Worm (Caenorhabditis elegans) whole organism, L2 larva: ENCODE data around the gene F10E9.4.
A peak's percentile ranks its signal among the peaks of the same experiment; 100 is the strongest.

Experiments used
- C34F6.9 ChIP-seq: fragments of 150-350 bp; optimal IDR thresholded peaks from 2 replicates; lab custom pipeline; 2014; ENCODE audit warnings: missing biosample characterization, missing genetic modification characterization
- F13H6.1 ChIP-seq: sonication (generic microtip); optimal IDR thresholded peaks from 2 replicates; lab custom pipeline; 2016; ENCODE audit warnings: missing genetic modification characterization, missing compliant biosample characterization
- R02D3.7 ChIP-seq: fragments of 150-350 bp; optimal IDR thresholded peaks from 2 replicates; lab custom pipeline; 2014; ENCODE audit warnings: missing biosample characterization, missing genetic modification characterization
- Y55F3AM.14 ChIP-seq: fragments of 200-800 bp; sonication (Bioruptor generic); optimal IDR thresholded peaks from 2 replicates; lab custom pipeline; 2018; ENCODE audit warnings: mild to moderate bottlenecking, missing genetic modification characterization, missing compliant biosample characterization
- aly-2 ChIP-seq: fragments of 150-350 bp; optimal IDR thresholded peaks from 2 replicates; lab custom pipeline; 2014; ENCODE audit warnings: missing biosample characterization, missing genetic modification characterization
- ama-1 ChIP-seq: fragments of 150-350 bp; optimal IDR thresholded peaks from 2 replicates; lab custom pipeline; 2018; ENCODE audit warnings: inconsistent platforms
- blmp-1 ChIP-seq: sonication (generic microtip); optimal IDR thresholded peaks from 2 replicates; lab custom pipeline; 2017; ENCODE audit warnings: missing genetic modification characterization, mild to moderate bottlenecking, missing compliant biosample characterization, antibody characterized with exemption, moderate library complexity; ENCODE audit not compliant: insufficient read depth
- ceh-82 ChIP-seq: fragments of 150-350 bp; optimal IDR thresholded peaks from 2 replicates; lab custom pipeline; 2014; ENCODE audit warnings: missing biosample characterization, missing genetic modification characterization
- crh-2 ChIP-seq: sonication (generic microtip); optimal IDR thresholded peaks from 2 replicates; lab custom pipeline; 2017; ENCODE audit warnings: missing biosample characterization, missing genetic modification characterization
- dmd-4 ChIP-seq: sonication (generic microtip); optimal IDR thresholded peaks from 2 replicates; lab custom pipeline; 2017; ENCODE audit warnings: missing biosample characterization, missing genetic modification characterization
- egl-27 ChIP-seq: sonication (generic microtip); optimal IDR thresholded peaks from 3 replicates; lab custom pipeline; 2017; ENCODE audit warnings: missing biosample characterization, missing genetic modification reagents, missing genetic modification characterization
- elt-1 ChIP-seq: fragments of 150-350 bp; optimal IDR thresholded peaks from 2 replicates; lab custom pipeline; 2014; ENCODE audit warnings: missing biosample characterization, missing genetic modification characterization
- fos-1 ChIP-seq: fragments of 150-350 bp; optimal IDR thresholded peaks from 2 replicates; lab custom pipeline; 2014; ENCODE audit warnings: missing biosample characterization, missing genetic modification characterization
- gmeb-1 ChIP-seq: fragments of 150-350 bp; optimal IDR thresholded peaks from 2 replicates; lab custom pipeline; 2014; ENCODE audit warnings: missing biosample characterization, missing genetic modification characterization
- lin-11 ChIP-seq: fragments of 150-350 bp; sonication (generic microtip); optimal IDR thresholded peaks from 2 replicates; lab custom pipeline; 2014; ENCODE audit warnings: missing biosample characterization, missing genetic modification characterization, inconsistent platforms, mixed read lengths
- lin-39 ChIP-seq: fragments of 150-350 bp; optimal IDR thresholded peaks from 2 replicates; lab custom pipeline; 2014; ENCODE audit warnings: missing biosample characterization, missing genetic modification reagents, missing genetic modification characterization
- lsy-2 ChIP-seq, 2 experiments: fragments of 150-350 bp in 1 of 2; sonication (generic microtip) in 1 of 2; optimal IDR thresholded peaks; 2 replicates each; lab custom pipeline; 2014 to 2017; ENCODE audit warnings: missing biosample characterization in 2 of 2, missing genetic modification characterization in 2 of 2
- mbf-1 ChIP-seq: sonication (generic microtip); optimal IDR thresholded peaks from 2 replicates; lab custom pipeline; 2017; ENCODE audit warnings: missing biosample characterization, missing genetic modification characterization
- mdl-1 ChIP-seq, 2 experiments: fragments of 150-350 bp in 1 of 2; sonication (generic microtip) in 1 of 2; optimal IDR thresholded peaks; 2 replicates each; lab custom pipeline; 2017; ENCODE audit warnings: missing biosample characterization in 2 of 2, missing genetic modification characterization in 2 of 2
- nhr-10 ChIP-seq: sonication (generic microtip); optimal IDR thresholded peaks from 2 replicates; lab custom pipeline; 2017; ENCODE audit warnings: missing biosample characterization, missing genetic modification characterization
- nhr-11 ChIP-seq: fragments of 150-350 bp; optimal IDR thresholded peaks from 2 replicates; lab custom pipeline; 2014; ENCODE audit warnings: missing biosample characterization, missing genetic modification characterization
- nhr-12 ChIP-seq: fragments of 150-350 bp; optimal IDR thresholded peaks from 2 replicates; lab custom pipeline; 2014; ENCODE audit warnings: missing biosample characterization, missing genetic modification characterization
- nhr-21 ChIP-seq: fragments of 150-350 bp; optimal IDR thresholded peaks from 2 replicates; lab custom pipeline; 2014; ENCODE audit warnings: missing biosample characterization, missing genetic modification characterization
- nhr-23 ChIP-seq: fragments of 150-350 bp; optimal IDR thresholded peaks from 2 replicates; lab custom pipeline; 2014; ENCODE audit warnings: missing biosample characterization, missing genetic modification reagents, missing genetic modification characterization
- nhr-237 ChIP-seq: fragments of 150-350 bp; optimal IDR thresholded peaks from 2 replicates; lab custom pipeline; 2014; ENCODE audit warnings: missing biosample characterization, missing genetic modification characterization
- nhr-25 ChIP-seq: fragments of 150-350 bp; sonication (generic microtip); optimal IDR thresholded peaks from 3 replicates; lab custom pipeline; 2014; ENCODE audit warnings: missing biosample characterization, missing genetic modification characterization
- nhr-77 ChIP-seq: fragments of 150-350 bp; optimal IDR thresholded peaks from 2 replicates; lab custom pipeline; 2014; ENCODE audit warnings: missing biosample characterization, missing genetic modification characterization
- sem-4 ChIP-seq: fragments of 150-350 bp; optimal IDR thresholded peaks from 2 replicates; lab custom pipeline; 2014; ENCODE audit warnings: missing biosample characterization, missing genetic modification reagents, missing genetic modification characterization
- skn-1 ChIP-seq: sonication (generic microtip); optimal IDR thresholded peaks from 2 replicates; lab custom pipeline; 2017; ENCODE audit warnings: missing biosample characterization, missing genetic modification characterization
- sma-9 ChIP-seq, 2 experiments: fragments of 150-350 bp in 1 of 2; sonication (generic microtip) in 1 of 2; optimal IDR thresholded peaks; 2 replicates each; lab custom pipeline; 2014 to 2016; ENCODE audit warnings: missing genetic modification characterization in 2 of 2, mild to moderate bottlenecking in 1 of 2, missing biosample characterization in 1 of 2, missing compliant biosample characterization in 1 of 2, missing genetic modification reagents in 1 of 2, moderate library complexity in 1 of 2
- snpc-4 ChIP-seq: fragments of 150-350 bp; optimal IDR thresholded peaks from 2 replicates; lab custom pipeline; 2014; ENCODE audit warnings: missing biosample characterization, missing genetic modification characterization
- unc-55 ChIP-seq: fragments of 150-350 bp; sonication (generic microtip); optimal IDR thresholded peaks from 3 replicates; lab custom pipeline; 2014; ENCODE audit warnings: missing biosample characterization, missing genetic modification reagents, missing genetic modification characterization
- unc-62 ChIP-seq: fragments of 150-350 bp; optimal IDR thresholded peaks from 2 replicates; lab custom pipeline; 2014; ENCODE audit warnings: missing biosample characterization, missing genetic modification reagents, missing genetic modification characterization
- zag-1 ChIP-seq: fragments of 150-350 bp; optimal IDR thresholded peaks from 2 replicates; lab custom pipeline; 2014; ENCODE audit warnings: missing biosample characterization, missing genetic modification characterization

F10E9.4 gene

DNA sequence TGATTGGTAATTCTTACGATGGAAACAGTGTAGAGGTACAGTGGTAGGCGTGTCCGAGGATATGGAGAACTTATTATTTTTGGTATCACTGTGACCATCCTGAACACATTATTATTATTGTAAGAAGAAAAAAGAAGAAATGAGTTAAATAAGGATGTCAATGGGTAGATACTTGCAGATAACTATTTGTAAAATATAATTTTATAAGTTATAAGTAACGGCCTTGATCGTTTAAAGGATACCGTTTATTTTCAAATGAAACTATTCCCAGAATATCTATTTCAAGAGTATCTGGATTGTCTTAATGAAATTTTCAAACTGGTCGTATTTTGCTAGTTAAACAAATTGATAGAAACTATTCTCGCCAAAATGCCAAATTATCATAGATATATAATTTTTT is 11.8 kb downstream of the F10E9.4 start, which contains the start of gene F10E9.10:
Gene F10E9.10 (minus strand): TSS at position 101 of the 400 bp plus-strand sequence.
- TF ChIP-seq nhr-237 (tag; lab: Kevin White, UChicago) (no peak), dmd-4 (tag; lab: Kevin White, UChicago) (no peak), nhr-21 (no peak), ceh-82 (tag; lab: Kevin White, UChicago) (no peak), crh-2 (tag; lab: Kevin White, UChicago) (no peak), ama-1 (lab: Kevin White, UChicago) (no peak), nhr-23 (tag; lab: Kevin White, UChicago) (no peak), C34F6.9 (tag; lab: Kevin White, UChicago) (no peak), mbf-1 (tag; lab: Kevin White, UChicago) (no peak), egl-27 (no peak), gmeb-1 (tag; lab: Kevin White, UChicago) (no peak), lin-39 (tag; lab: Kevin White, UChicago) (no peak), sem-4 (tag; lab: Kevin White, UChicago) (no peak), skn-1 (tag; lab: Kevin White, UChicago) (no peak), snpc-4 (tag; lab: Kevin White, UChicago) (no peak), zag-1 (tag; lab: Kevin White, UChicago) (no peak), nhr-10 (tag; lab: Kevin White, UChicago) (no peak)
- TF ChIP-seq, all 48 proteins: peak for 0

DNA sequence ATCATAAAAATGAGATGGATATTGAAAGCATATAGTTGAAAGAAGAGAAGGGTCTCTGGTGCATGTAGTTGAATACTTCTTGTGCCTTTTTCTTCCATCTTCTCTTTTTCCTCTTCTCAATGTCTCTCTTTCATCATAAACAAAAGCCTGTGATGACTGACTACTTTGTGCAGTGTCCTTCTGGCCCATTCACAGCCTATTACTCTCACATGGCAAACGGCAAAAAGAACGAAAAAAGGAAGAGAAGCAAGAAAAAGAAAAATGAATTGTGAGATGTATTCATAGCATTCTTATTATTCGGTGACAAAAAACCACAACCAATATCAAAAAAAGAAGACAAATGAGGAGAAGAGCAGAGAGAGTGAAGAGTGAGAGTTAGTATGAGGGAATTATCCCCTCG is 12.9 kb downstream of the F10E9.4 start:
- TF ChIP-seq R02D3.7 (tag; lab: Kevin White, UChicago) = no peak
- TF ChIP-seq zag-1 (tag; lab: Kevin White, UChicago) = peak; percentile 51
- TF ChIP-seq crh-2 (tag; lab: Kevin White, UChicago) = peak; percentile 7
- TF ChIP-seq lsy-2 (tag; optimal IDR thresholded peaks at IDR 0.05; lab: Kevin White, UChicago) = peak in 1 of 2 experiments; percentile 17

DNA sequence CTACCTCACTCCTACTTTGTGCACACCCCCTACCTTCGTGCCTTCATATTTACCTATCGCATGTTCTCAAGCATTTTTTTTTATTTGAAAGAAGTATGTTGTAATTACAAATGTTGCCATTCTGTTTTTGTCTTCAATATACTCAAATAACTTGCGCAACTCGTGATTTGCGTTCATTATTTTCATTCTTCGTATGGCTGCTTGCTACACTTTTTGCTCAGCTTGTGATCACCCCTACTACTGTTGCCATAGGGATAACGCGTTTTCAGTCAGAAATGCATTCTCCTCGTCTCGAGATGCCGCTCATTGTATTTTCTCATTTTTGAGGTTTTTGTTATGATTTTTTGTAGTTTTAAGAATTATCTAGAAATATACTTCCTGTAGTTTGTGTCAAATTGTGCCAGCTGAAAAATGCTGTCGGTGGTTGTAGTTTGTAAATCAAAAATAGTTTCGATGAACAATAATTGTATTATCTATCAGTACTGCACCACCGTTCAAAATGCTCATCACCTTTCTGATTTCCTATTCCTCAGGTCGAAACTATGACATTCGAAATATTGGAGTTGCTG is 14.4 kb downstream of the F10E9.4 start, which contains the start of gene F10E9.1:
Gene F10E9.1 (plus strand): TSS at position 519 of the 569 bp plus-strand sequence.
- no peak for TF ChIP-seq mdl-1 (tag; optimal IDR thresholded peaks at IDR 0.05; lab: Kevin White, UChicago)
- TF ChIP-seq nhr-12 = no peak
- TF ChIP-seq lsy-2 (tag; optimal IDR thresholded peaks at IDR 0.05; lab: Kevin White, UChicago) = peak in 1 of 2 experiments; percentile 32
- peak; percentile 29 for TF ChIP-seq lin-11 (tag; lab: Kevin White, UChicago)
- TF ChIP-seq nhr-10 (tag; lab: Kevin White, UChicago) = no peak
- TF ChIP-seq nhr-25 = no peak
- no peak for TF ChIP-seq lin-39 (tag; lab: Kevin White, UChicago)
- TF ChIP-seq C34F6.9 (tag; lab: Kevin White, UChicago) = peak; percentile 14
- TF ChIP-seq F13H6.1 = no peak
- TF ChIP-seq nhr-237 (tag; lab: Kevin White, UChicago) = no peak
- peak; percentile 21 for TF ChIP-seq nhr-21

DNA sequence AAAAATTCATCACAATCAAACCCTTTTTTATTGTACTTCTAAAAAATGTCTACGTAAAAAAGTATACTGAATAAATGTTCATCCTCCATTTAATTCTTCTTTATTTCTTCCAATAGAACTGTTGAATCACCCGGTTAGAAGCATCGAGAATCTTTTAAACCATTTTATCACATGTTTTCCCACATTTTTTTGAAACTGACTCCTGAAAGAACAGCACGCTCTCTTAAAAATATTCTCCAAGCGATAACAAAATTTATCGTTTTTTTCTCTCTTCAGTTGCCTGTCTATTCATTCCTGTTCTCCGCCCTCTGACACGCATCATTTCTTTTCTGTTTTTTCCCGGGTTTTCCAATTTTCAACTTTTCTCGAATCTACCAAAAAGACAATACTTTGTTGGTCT is 16.1 kb downstream of the F10E9.4 start, which contains the start of gene F10E9.12:
Gene F10E9.12 (plus strand): TSS at position 131 of the 400 bp plus-strand sequence.
- no peak for TF ChIP-seq fos-1 (tag; lab: Kevin White, UChicago)
- TF ChIP-seq Y55F3AM.14 (GFP tag; lab: Kevin White, UChicago) = no peak
- no peak for TF ChIP-seq blmp-1 (tag; lab: Kevin White, UChicago)
- TF ChIP-seq dmd-4 (tag; lab: Kevin White, UChicago) = no peak
- TF ChIP-seq elt-1 (tag; lab: Kevin White, UChicago) = no peak
- TF ChIP-seq aly-2 (tag; lab: Kevin White, UChicago) = no peak
- TF ChIP-seq nhr-77 = no peak
- no peak for TF ChIP-seq nhr-11 (tag; lab: Kevin White, UChicago)
- TF ChIP-seq C34F6.9 (tag; lab: Kevin White, UChicago) = no peak
- TF ChIP-seq lin-39 (tag; lab: Kevin White, UChicago) = no peak
- no peak for TF ChIP-seq F13H6.1
- no peak for TF ChIP-seq unc-55 (GFP tag; lab: Kevin White, UChicago)
- TF ChIP-seq nhr-10 (tag; lab: Kevin White, UChicago) = no peak
- TF ChIP-seq sma-9 (GFP tag; optimal IDR thresholded peaks at IDR 0.05; lab: Kevin White, UChicago) = no peak
- no peak for TF ChIP-seq sma-9 (tag; optimal IDR thresholded peaks at IDR 0.05; lab: Kevin White, UChicago)
- TF ChIP-seq unc-62 (GFP tag; lab: Kevin White, UChicago) = no peak
- no peak for TF ChIP-seq mbf-1 (tag; lab: Kevin White, UChicago)
